Worm (Caenorhabditis elegans) whole organism, L2 larva: ENCODE results near the gene T10B5.8.

Experiments
- R02D3.7 ChIP-seq: fragments of 150-350 bp; optimal IDR thresholded peaks from 2 replicates; lab custom pipeline; 2014; ENCODE audit warnings: missing biosample characterization, missing genetic modification characterization
- crh-2 ChIP-seq: sonication (generic microtip); optimal IDR thresholded peaks from 2 replicates; lab custom pipeline; 2017; ENCODE audit warnings: missing biosample characterization, missing genetic modification characterization
- dmd-4 ChIP-seq: sonication (generic microtip); optimal IDR thresholded peaks from 2 replicates; lab custom pipeline; 2017; ENCODE audit warnings: missing biosample characterization, missing genetic modification characterization
- lsy-2 ChIP-seq, 2 experiments: fragments of 150-350 bp in 1 of 2; sonication (generic microtip) in 1 of 2; optimal IDR thresholded peaks; 2 replicates each; lab custom pipeline; 2014 to 2017; ENCODE audit warnings: missing biosample characterization in 2 of 2, missing genetic modification characterization in 2 of 2
- nhr-11 ChIP-seq: fragments of 150-350 bp; optimal IDR thresholded peaks from 2 replicates; lab custom pipeline; 2014; ENCODE audit warnings: missing biosample characterization, missing genetic modification characterization
- nhr-237 ChIP-seq: fragments of 150-350 bp; optimal IDR thresholded peaks from 2 replicates; lab custom pipeline; 2014; ENCODE audit warnings: missing biosample characterization, missing genetic modification characterization
- sma-9 ChIP-seq, 2 experiments: fragments of 150-350 bp in 1 of 2; sonication (generic microtip) in 1 of 2; optimal IDR thresholded peaks; 2 replicates each; lab custom pipeline; 2014 to 2016; ENCODE audit warnings: missing genetic modification characterization in 2 of 2, mild to moderate bottlenecking in 1 of 2, missing biosample characterization in 1 of 2, missing compliant biosample characterization in 1 of 2, missing genetic modification reagents in 1 of 2, moderate library complexity in 1 of 2
- snpc-4 ChIP-seq: fragments of 150-350 bp; optimal IDR thresholded peaks from 2 replicates; lab custom pipeline; 2014; ENCODE audit warnings: missing biosample characterization, missing genetic modification characterization
- unc-39 ChIP-seq: fragments of 150-350 bp; optimal IDR thresholded peaks from 2 replicates; lab custom pipeline; 2014; ENCODE audit warnings: missing biosample characterization, missing genetic modification characterization
- zag-1 ChIP-seq: fragments of 150-350 bp; optimal IDR thresholded peaks from 2 replicates; lab custom pipeline; 2014; ENCODE audit warnings: missing biosample characterization, missing genetic modification characterization

- no peak for TF ChIP-seq unc-39 (tag; lab: Kevin White, UChicago)
- no peak for TF ChIP-seq nhr-11
- TF ChIP-seq crh-2 (tag; lab: Kevin White, UChicago) = no peak
- TF ChIP-seq nhr-237 (tag; lab: Kevin White, UChicago) = no peak
- TF ChIP-seq zag-1 = no peak
- no peak for TF ChIP-seq sma-9 (GFP tag; optimal IDR thresholded peaks at IDR 0.05; lab: Kevin White, UChicago)
- TF ChIP-seq sma-9 (tag; optimal IDR thresholded peaks at IDR 0.05; lab: Kevin White, UChicago) = no peak
- peak in 1 of 2 experiments; percentile 82 for TF ChIP-seq lsy-2 (tag; optimal IDR thresholded peaks at IDR 0.05; lab: Kevin White, UChicago)
- no peak for TF ChIP-seq dmd-4 (tag; lab: Kevin White, UChicago)
- TF ChIP-seq R02D3.7 = no peak
- TF ChIP-seq snpc-4 (tag; lab: Kevin White, UChicago) = no peak
Observed at ce11 chrV:1892567-1893277, 50.9 kb downstream of the T10B5.8 start, which contains the start of gene zig-11.
